Worm (Caenorhabditis elegans): ENCODE results near the gene Y39B6A.13.

Y39B6A.13 gene

ce11 chrV:19129497-19130212 is 10.4 kb upstream of the Y39B6A.13 start:
- TF ChIP-seq pat-9 (tag; optimal IDR thresholded peaks at IDR 0.05) = no peak
- no peak for TF ChIP-seq dve-1 (tag; optimal IDR thresholded peaks at IDR 0.05)
- TF ChIP-seq C08G9.2 (tag; optimal IDR thresholded peaks at IDR 0.05) = no peak
- TF ChIP-seq ceh-45 (GFP tag; IDR thresholded peaks at IDR 0.05) = 0 out of 2 replicates have a peak, but pooled peaks have one; percentile 15
- TF ChIP-seq hlh-13 (GFP tag; optimal IDR thresholded peaks at IDR 0.05) = no peak

ce11 chrV:19127225-19127624 is 8.0 kb upstream of the Y39B6A.13 start, which contains the start of gene dyf-17:
Gene dyf-17 (plus strand): TSS chrV:19127525.
- TF ChIP-seq Y22D7AL.16 (tag; optimal IDR thresholded peaks at IDR 0.05) (no peak), pha-2 (tag; optimal IDR thresholded peaks at IDR 0.05) (no peak), syd-9 (tag; optimal IDR thresholded peaks at IDR 0.05) (no peak), odd-2 (tag; optimal IDR thresholded peaks at IDR 0.05) (no peak), ama-1 (optimal IDR thresholded peaks at IDR 0.05) (no peak), sdc-2 (tag; optimal IDR thresholded peaks at IDR 0.05) (no peak), ceh-34 (tag; optimal IDR thresholded peaks at IDR 0.05) (no peak), dve-1 (tag; optimal IDR thresholded peaks at IDR 0.05) (no peak), sox-2 (GFP tag; IDR thresholded peaks at IDR 0.05) (no peak), ceh-24 (tag; optimal IDR thresholded peaks at IDR 0.05) (no peak), ceh-45 (GFP tag; IDR thresholded peaks at IDR 0.05) (no peak), ttx-3 (tag; optimal IDR thresholded peaks at IDR 0.05) (no peak), pqm-1 (tag; optimal IDR thresholded peaks at IDR 0.05) (no peak), zip-5 (tag; optimal IDR thresholded peaks at IDR 0.05) (no peak), pha-4 (tag; optimal IDR thresholded peaks at IDR 0.05) (no peak), pros-1 (tag; optimal IDR thresholded peaks at IDR 0.05) (no peak), madf-2 (tag; optimal IDR thresholded peaks at IDR 0.05) (no peak), sox-4 (tag; optimal IDR thresholded peaks at IDR 0.05) (no peak)

ce11 chrV:19125812-19126211 is 6.6 kb upstream of the Y39B6A.13 start:
- TF ChIP-seq nhr-11 (tag; optimal IDR thresholded peaks at IDR 0.05) (no peak), npax-4 (tag; optimal IDR thresholded peaks at IDR 0.05) (peak; percentile 58), F13H6.1 (tag; optimal IDR thresholded peaks at IDR 0.05) (no peak), mec-3 (tag; optimal IDR thresholded peaks at IDR 0.05; ENCODE audit: borderline replicate concordance) (no peak), fkh-6 (tag; optimal IDR thresholded peaks at IDR 0.05) (peak; percentile 50), che-1 (tag; optimal IDR thresholded peaks at IDR 0.05) (peak; percentile 80), fkh-10 (GFP tag; optimal IDR thresholded peaks at IDR 0.05) (no peak), ceh-31 (tag; optimal IDR thresholded peaks at IDR 0.05) (peak; percentile 43), ceh-45 (GFP tag; IDR thresholded peaks at IDR 0.05) (peak; percentile 79), elt-2 (tag; optimal IDR thresholded peaks at IDR 0.05) (peak; percentile 77), C38D4.7 (GFP tag; optimal IDR thresholded peaks at IDR 0.05) (peak; percentile 75), K02D7.2 (tag; optimal IDR thresholded peaks at IDR 0.05) (peak; percentile 13), pha-2 (tag; optimal IDR thresholded peaks at IDR 0.05) (peak; percentile 93), pros-1 (tag; optimal IDR thresholded peaks at IDR 0.05) (no peak), fax-1 (tag; optimal IDR thresholded peaks at IDR 0.05) (peak; percentile 50), syd-9 (tag; optimal IDR thresholded peaks at IDR 0.05) (peak; percentile 55), zip-5 (tag; optimal IDR thresholded peaks at IDR 0.05) (peak; percentile 21), pha-4 (tag; optimal IDR thresholded peaks at IDR 0.05) (no peak), ceh-14 (tag; optimal IDR thresholded peaks at IDR 0.05) (peak; percentile 62), ceh-22 (tag; optimal IDR thresholded peaks at IDR 0.05) (no peak), hlh-15 (tag; optimal IDR thresholded peaks at IDR 0.05) (peak; percentile 17), lin-11 (tag; optimal IDR thresholded peaks at IDR 0.05) (peak; percentile 72), ets-4 (tag; optimal IDR thresholded peaks at IDR 0.05) (no peak), unc-3 (GFP tag; conservative IDR thresholded peaks at IDR 0.05) (peak; percentile 76; the same call in 1 of the 2 replicates), unc-3 (tag; optimal IDR thresholded peaks at IDR 0.05) (peak; percentile 42), ceh-6 (GFP tag; optimal IDR thresholded peaks at IDR 0.05) (peak; percentile 74), gmeb-2 (tag; optimal IDR thresholded peaks at IDR 0.05) (peak; percentile 66), pqm-1 (tag; optimal IDR thresholded peaks at IDR 0.05) (peak; percentile 13), ceh-9 (tag; optimal IDR thresholded peaks at IDR 0.05) (peak; percentile 56), ref-2 (tag; optimal IDR thresholded peaks at IDR 0.05) (peak; percentile 62), ztf-16 (tag; optimal IDR thresholded peaks at IDR 0.05) (peak; percentile 37), K09A11.1 (tag; optimal IDR thresholded peaks at IDR 0.05; ENCODE audit: insufficient read depth) (peak; percentile 57), unc-86 (tag; optimal IDR thresholded peaks at IDR 0.05) (peak; percentile 38), unc-42 (tag; optimal IDR thresholded peaks at IDR 0.05) (peak; percentile 13)
